Worm (Caenorhabditis elegans) whole organism, L4 larva: ENCODE results near the gene F54D5.24.

Experiments
- D1046.2 ChIP-seq: fragments of 200-800 bp; sonication (Bioruptor generic); IDR thresholded peaks from 2 replicates; pipeline ENCODE4 v1.3.6; 2022; ENCODE audit warnings: missing genetic modification characterization, missing compliant biosample characterization
- F26F4.8 ChIP-seq: fragments of 200-800 bp; sonication (Bioruptor generic); conservative IDR thresholded peaks from 2 replicates; pipeline ENCODE4 v1.3.6; 2022; ENCODE audit warnings: missing genetic modification characterization, missing compliant biosample characterization
- F44E2.7 ChIP-seq: fragments of 200-800 bp; sonication (Bioruptor generic); IDR thresholded peaks from 2 replicates; pipeline ENCODE4 v2.1.2; 2022; ENCODE audit warnings: missing genetic modification characterization, missing compliant biosample characterization
- F49E8.2 ChIP-seq: sonication (generic microtip); optimal IDR thresholded peaks from 2 replicates; lab custom pipeline; 2016; ENCODE audit warnings: missing compliant biosample characterization, mild to moderate bottlenecking, missing genetic modification characterization, borderline replicate concordance
- T26A8.4 ChIP-seq: fragments of 200-800 bp; sonication (Bioruptor generic); IDR thresholded peaks from 2 replicates; pipeline ENCODE4 v1.3.6; 2022; ENCODE audit warnings: missing genetic modification characterization, missing compliant biosample characterization
- Y75B8A.6 ChIP-seq: fragments of 200-800 bp; sonication (Bioruptor generic); IDR thresholded peaks from 2 replicates; pipeline ENCODE4 v1.3.6; 2022; ENCODE audit warnings: missing genetic modification reagents, missing genetic modification characterization, missing compliant biosample characterization
- ZK337.2 ChIP-seq: fragments of 200-800 bp; sonication (Bioruptor generic); IDR thresholded peaks from 2 replicates; pipeline ENCODE4 v1.3.6; 2022; ENCODE audit warnings: missing genetic modification reagents, missing genetic modification characterization, missing compliant biosample characterization
- ama-1 ChIP-seq: fragments of 150-350 bp; optimal IDR thresholded peaks from 2 replicates; lab custom pipeline; 2014; ENCODE audit warnings: inconsistent platforms, mixed read lengths
- arid-1 ChIP-seq: fragments of 200-800 bp; sonication (Bioruptor generic); conservative IDR thresholded peaks from 2 replicates; pipeline ENCODE4 v1.3.6; 2022; ENCODE audit warnings: missing genetic modification reagents, missing genetic modification characterization, missing compliant biosample characterization
- ceh-28 ChIP-seq: fragments of 150-350 bp; optimal IDR thresholded peaks from 2 replicates; lab custom pipeline; 2014; ENCODE audit warnings: missing biosample characterization, missing genetic modification reagents, missing genetic modification characterization
- ceh-32 ChIP-seq: sonication (generic microtip); optimal IDR thresholded peaks from 2 replicates; lab custom pipeline; 2016; ENCODE audit warnings: mild to moderate bottlenecking, missing genetic modification characterization, missing compliant biosample characterization; ENCODE audit not compliant: poor library complexity
- ceh-82 ChIP-seq: sonication (generic microtip); optimal IDR thresholded peaks from 2 replicates; lab custom pipeline; 2017; ENCODE audit warnings: missing biosample characterization, missing genetic modification characterization
- cey-2 ChIP-seq: sonication (generic microtip); optimal IDR thresholded peaks from 3 replicates; lab custom pipeline; 2017; ENCODE audit warnings: missing genetic modification characterization, mild to moderate bottlenecking, missing compliant biosample characterization, antibody characterized with exemption, borderline replicate concordance; ENCODE audit not compliant: insufficient read depth
- ctbp-1 ChIP-seq: fragments of 200-800 bp; sonication (Bioruptor generic); IDR thresholded peaks from 2 replicates; pipeline ENCODE4 v1.3.6; 2022; ENCODE audit warnings: missing genetic modification reagents, missing genetic modification characterization, missing compliant biosample characterization
- daf-12 ChIP-seq: fragments of 150-350 bp; optimal IDR thresholded peaks from 2 replicates; lab custom pipeline; 2014; ENCODE audit warnings: missing biosample characterization, missing genetic modification reagents, missing genetic modification characterization
- daf-16 ChIP-seq, 3 experiments: sonication (generic microtip); optimal IDR thresholded peaks; 2 replicates each; lab custom pipeline; 2016 to 2017; ENCODE audit warnings: missing genetic modification characterization in 3 of 3, missing genetic modification reagents in 3 of 3, mild to moderate bottlenecking in 2 of 3, missing compliant biosample characterization in 2 of 3, missing biosample characterization in 1 of 3, moderate library complexity in 1 of 3
- dmd-6 ChIP-seq: fragments of 200-800 bp; sonication (Bioruptor generic); IDR thresholded peaks from 2 replicates; pipeline ENCODE4 v1.3.6; 2022; ENCODE audit warnings: missing genetic modification reagents, missing genetic modification characterization, missing compliant biosample characterization
- dmd-8 ChIP-seq: fragments of 200-800 bp; sonication (Bioruptor generic); IDR thresholded peaks from 2 replicates; pipeline ENCODE4 v1.3.6; 2022; ENCODE audit warnings: missing genetic modification characterization, missing compliant biosample characterization
- dpl-1 ChIP-seq: fragments of 150-350 bp; optimal IDR thresholded peaks from 2 replicates; lab custom pipeline; 2014; ENCODE audit warnings: missing biosample characterization, missing genetic modification reagents, missing genetic modification characterization
- duxl-1 ChIP-seq: sonication (generic microtip); optimal IDR thresholded peaks from 2 replicates; lab custom pipeline; 2016; ENCODE audit warnings: mild to moderate bottlenecking, missing genetic modification characterization, moderate library complexity, missing compliant biosample characterization; ENCODE audit not compliant: poor library complexity
- egl-27 ChIP-seq: sonication (generic microtip); optimal IDR thresholded peaks from 3 replicates; lab custom pipeline; 2017; ENCODE audit warnings: missing biosample characterization, missing genetic modification reagents, missing genetic modification characterization
- egl-43 ChIP-seq: fragments of 200-800 bp; sonication (Bioruptor generic); IDR thresholded peaks from 2 replicates; pipeline ENCODE4 v1.3.6; 2022; ENCODE audit warnings: missing genetic modification reagents, missing genetic modification characterization, missing compliant biosample characterization
- gei-8 ChIP-seq: fragments of 200-800 bp; sonication (Bioruptor generic); optimal IDR thresholded peaks from 2 replicates; lab custom pipeline; 2018; ENCODE audit warnings: mild to moderate bottlenecking, missing genetic modification characterization, missing compliant biosample characterization
- hlh-30 ChIP-seq: sonication (generic microtip); optimal IDR thresholded peaks from 2 replicates; lab custom pipeline; 2017; ENCODE audit warnings: antibody characterized with exemption, mild to moderate bottlenecking, missing genetic modification characterization, missing compliant biosample characterization; ENCODE audit not compliant: insufficient read depth
- lim-7 ChIP-seq: fragments of 200-800 bp; sonication (Bioruptor generic); IDR thresholded peaks from 2 replicates; pipeline ENCODE4 v1.3.6; 2022; ENCODE audit warnings: missing genetic modification characterization, missing compliant biosample characterization
- lin-1 ChIP-seq: fragments of 200-800 bp; sonication (Bioruptor generic); IDR thresholded peaks from 2 replicates; pipeline ENCODE4 v1.3.6; 2022; ENCODE audit warnings: missing genetic modification reagents, missing genetic modification characterization, missing compliant biosample characterization
- lin-15B ChIP-seq: fragments of 150-350 bp; sonication (generic microtip); optimal IDR thresholded peaks from 3 replicates; lab custom pipeline; 2014; ENCODE audit warnings: missing biosample characterization, missing genetic modification characterization
- lin-29 ChIP-seq: fragments of 200-800 bp; sonication (Bioruptor generic); IDR thresholded peaks from 2 replicates; pipeline ENCODE4 v1.3.6; 2022; ENCODE audit warnings: missing genetic modification reagents, missing genetic modification characterization, missing compliant biosample characterization
- lin-38 ChIP-seq: fragments of 200-800 bp; sonication (Bioruptor generic); IDR thresholded peaks from 2 replicates; pipeline ENCODE4 v1.3.6; 2022; ENCODE audit warnings: missing genetic modification reagents, missing genetic modification characterization, missing compliant biosample characterization
- lir-3 ChIP-seq: sonication (generic microtip); optimal IDR thresholded peaks from 2 replicates; lab custom pipeline; 2016; ENCODE audit warnings: mild to moderate bottlenecking, missing genetic modification characterization, missing compliant biosample characterization
- lsy-2 ChIP-seq, 2 experiments: fragments of 150-350 bp in 1 of 2; sonication (generic microtip) in 1 of 2; optimal IDR thresholded peaks; 2 replicates each; lab custom pipeline; 2014 to 2017; ENCODE audit warnings: missing biosample characterization in 2 of 2, missing genetic modification characterization in 2 of 2
- madf-9 ChIP-seq: fragments of 200-800 bp; sonication (Bioruptor generic); conservative IDR thresholded peaks from 2 replicates; pipeline ENCODE4 v1.3.6; 2022; ENCODE audit warnings: missing genetic modification reagents, missing genetic modification characterization, missing compliant biosample characterization
- mdl-1 ChIP-seq, 2 experiments: fragments of 150-350 bp in 1 of 2; sonication (generic microtip) in 1 of 2; optimal IDR thresholded peaks; 2 replicates each; lab custom pipeline; 2014 to 2017; ENCODE audit warnings: missing biosample characterization in 2 of 2, missing genetic modification characterization in 2 of 2
- mes-2 ChIP-seq: sonication (generic microtip); optimal IDR thresholded peaks from 2 replicates; lab custom pipeline; 2016; ENCODE audit warnings: missing genotype, mild to moderate bottlenecking, missing genetic modification characterization, missing compliant biosample characterization; ENCODE audit not compliant: poor library complexity, severe bottlenecking
- mxl-3 ChIP-seq: fragments of 200-800 bp; sonication (Bioruptor generic); optimal IDR thresholded peaks from 2 replicates; lab custom pipeline; 2018; ENCODE audit warnings: mild to moderate bottlenecking, missing genetic modification characterization, missing compliant biosample characterization
- nhr-11 ChIP-seq: fragments of 150-350 bp; optimal IDR thresholded peaks from 2 replicates; lab custom pipeline; 2014; ENCODE audit warnings: missing biosample characterization, missing genetic modification characterization
- nhr-111 ChIP-seq: fragments of 200-800 bp; sonication (Bioruptor generic); optimal IDR thresholded peaks from 2 replicates; lab custom pipeline; 2018; ENCODE audit warnings: mild to moderate bottlenecking, missing genetic modification characterization, missing compliant biosample characterization
- nhr-28 ChIP-seq: fragments of 150-350 bp; optimal IDR thresholded peaks from 2 replicates; lab custom pipeline; 2014; ENCODE audit warnings: missing biosample characterization, missing genetic modification characterization
- nhr-42 ChIP-seq: fragments of 200-800 bp; sonication (Bioruptor generic); IDR thresholded peaks from 2 replicates; pipeline ENCODE4 v1.3.6; 2022; ENCODE audit warnings: missing genetic modification characterization, missing compliant biosample characterization
- nhr-6 ChIP-seq: fragments of 150-350 bp; optimal IDR thresholded peaks from 2 replicates; lab custom pipeline; 2014; ENCODE audit warnings: missing biosample characterization, missing genetic modification characterization
- pha-4 ChIP-seq, 2 experiments: fragments of 150-350 bp in 1 of 2; fragments of 200-800 bp in 1 of 2; sonication (Bioruptor generic) in 1 of 2; IDR thresholded peaks in 1 of 2; optimal IDR thresholded peaks in 1 of 2; 2 replicates each; pipeline versions ENCODE4 v1.3.6 to Lab custom; 2014 to 2022; ENCODE audit warnings: missing genetic modification characterization in 2 of 2, missing genetic modification reagents in 2 of 2, missing biosample characterization in 1 of 2, missing compliant biosample characterization in 1 of 2
- snpc-4 ChIP-seq: fragments of 150-350 bp; optimal IDR thresholded peaks from 2 replicates; lab custom pipeline; 2014; ENCODE audit warnings: missing biosample characterization, missing genetic modification characterization
- spr-3 ChIP-seq: fragments of 200-800 bp; sonication (Bioruptor generic); optimal IDR thresholded peaks from 2 replicates; lab custom pipeline; 2018; ENCODE audit warnings: mild to moderate bottlenecking, missing genetic modification characterization, missing compliant biosample characterization
- zag-1 ChIP-seq: fragments of 150-350 bp; optimal IDR thresholded peaks from 2 replicates; lab custom pipeline; 2014; ENCODE audit warnings: missing biosample characterization, missing genetic modification characterization
- zip-2 ChIP-seq: fragments of 150-350 bp; optimal IDR thresholded peaks from 2 replicates; lab custom pipeline; 2014; ENCODE audit warnings: missing biosample characterization, missing genetic modification characterization
- ztf-11 ChIP-seq: fragments of 150-350 bp; optimal IDR thresholded peaks from 2 replicates; lab custom pipeline; 2014; ENCODE audit warnings: missing biosample characterization, missing genetic modification characterization
- ztf-7 ChIP-seq: fragments of 150-350 bp; optimal IDR thresholded peaks from 2 replicates; lab custom pipeline; 2014; ENCODE audit warnings: missing biosample characterization, missing genetic modification characterization

Gene F54D5.24

DNA sequence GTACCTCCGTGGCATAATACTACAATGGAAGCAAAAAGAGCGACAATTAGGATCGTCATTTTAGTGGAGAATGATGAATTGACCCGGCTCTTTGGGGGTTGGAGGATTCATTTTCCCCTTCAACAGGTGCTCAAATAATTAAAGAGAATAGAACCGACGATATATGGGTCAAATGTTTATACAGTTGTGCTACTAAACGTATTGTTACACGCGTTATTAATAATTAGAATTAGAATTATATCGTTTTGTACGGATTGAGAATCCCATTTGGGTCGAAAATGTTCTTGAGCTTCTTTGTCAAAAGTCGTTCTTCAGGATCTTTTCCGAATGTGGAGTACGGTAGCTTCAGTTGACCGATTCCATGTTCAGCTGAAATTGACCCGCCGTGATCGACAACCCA lies 17.0 kb upstream of the F54D5.24 start, which contains the start of gene Y62F5A.9:
Gene Y62F5A.9, minus strand, starts transcription at position 101 of the 400 bp plus-strand sequence.
- TF ChIP-seq egl-27 (tag; lab: Kevin White, UChicago) (no peak), madf-9 (GFP tag; lab: Robert Waterston, UW) (no peak), lim-7 (GFP tag; lab: Robert Waterston, UW) (0 out of 2 replicates have a peak, but pooled peaks have one; percentile 10), ctbp-1 (no peak), daf-16 (GFP tag; optimal IDR thresholded peaks at IDR 0.05; lab: Kevin White, UChicago) (no peak), daf-16 (tag; optimal IDR thresholded peaks at IDR 0.05; lab: Kevin White, UChicago) (peak; percentile 32), pha-4 (GFP tag; IDR thresholded peaks at IDR 0.05; lab: Robert Waterston, UW) (no peak), pha-4 (tag; optimal IDR thresholded peaks at IDR 0.05; lab: Kevin White, UChicago) (no peak), ztf-7 (tag; lab: Kevin White, UChicago) (no peak), lir-3 (tag; lab: Kevin White, UChicago) (no peak), spr-3 (GFP tag; lab: Kevin White, UChicago) (no peak), F44E2.7 (GFP tag; lab: Robert Waterston, UW) (no peak), lin-15B (no peak), mdl-1 (tag; optimal IDR thresholded peaks at IDR 0.05; lab: Kevin White, UChicago) (no peak), zag-1 (tag; lab: Kevin White, UChicago) (no peak), duxl-1 (no peak), ama-1 (lab: Kevin White, UChicago) (no peak), dmd-6 (GFP tag; lab: Robert Waterston, UW) (no peak), nhr-11 (tag; lab: Kevin White, UChicago) (no peak), hlh-30 (tag; lab: Kevin White, UChicago) (no peak), egl-43 (GFP tag; lab: Robert Waterston, UW) (no peak), dmd-8 (GFP tag; lab: Robert Waterston, UW) (0 out of 2 replicates have a peak, but pooled peaks have one; percentile 5), lin-29 (GFP tag; lab: Robert Waterston, UW) (no peak), cey-2 (tag; lab: Kevin White, UChicago) (no peak), nhr-28 (tag; lab: Kevin White, UChicago) (no peak)

DNA sequence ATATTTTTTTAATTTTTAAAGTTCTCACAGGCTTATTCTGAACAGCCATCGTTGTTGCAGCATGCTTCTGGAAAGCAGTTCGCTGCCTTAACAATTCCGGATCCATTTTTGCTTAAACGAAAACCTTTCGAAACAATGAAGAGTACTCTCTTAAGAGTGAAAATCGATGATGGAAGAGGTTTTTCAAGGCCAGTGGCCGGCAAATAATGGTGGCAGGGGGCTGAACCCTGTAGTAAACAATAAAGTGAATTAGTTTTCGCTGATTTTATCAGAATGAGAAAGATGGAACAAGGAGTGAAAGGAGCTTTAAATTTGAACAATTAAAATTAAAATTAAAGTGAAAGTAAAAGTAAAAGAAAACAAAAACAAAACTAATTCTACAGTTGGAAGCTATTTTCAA lies 13.4 kb upstream of the F54D5.24 start, which contains the start of gene gtf-2E2:
Gene gtf-2E2, minus strand, starts transcription at position 111 of the 400 bp plus-strand sequence.
- TF ChIP-seq lsy-2 (tag; optimal IDR thresholded peaks at IDR 0.05; lab: Kevin White, UChicago) (peak in 1 of 2 experiments; percentile 61), pha-4 (GFP tag; IDR thresholded peaks at IDR 0.05; lab: Robert Waterston, UW) (no peak), pha-4 (tag; optimal IDR thresholded peaks at IDR 0.05; lab: Kevin White, UChicago) (no peak), dmd-6 (GFP tag; lab: Robert Waterston, UW) (no peak), nhr-42 (GFP tag; lab: Robert Waterston, UW) (no peak), gei-8 (no peak), zip-2 (tag; lab: Kevin White, UChicago) (no peak), mes-2 (tag; lab: Kevin White, UChicago) (peak; percentile 82), ama-1 (lab: Kevin White, UChicago) (peak; percentile 32), D1046.2 (no peak), T26A8.4 (no peak), F26F4.8 (GFP tag; lab: Robert Waterston, UW) (no peak), mxl-3 (GFP tag; lab: Kevin White, UChicago) (no peak), nhr-111 (GFP tag; lab: Kevin White, UChicago) (no peak), hlh-30 (tag; lab: Kevin White, UChicago) (peak; percentile 6), Y75B8A.6 (GFP tag; lab: Robert Waterston, UW) (no peak), nhr-6 (tag; lab: Kevin White, UChicago) (peak; percentile 3), nhr-28 (tag; lab: Kevin White, UChicago) (peak; percentile 11), nhr-11 (tag; lab: Kevin White, UChicago) (no peak), F49E8.2 (tag; lab: Kevin White, UChicago) (no peak), ceh-32 (tag; lab: Kevin White, UChicago) (no peak), ceh-28 (tag; lab: Kevin White, UChicago) (peak; percentile 47), dpl-1 (GFP tag; lab: Kevin White, UChicago) (peak; percentile 34), arid-1 (GFP tag; lab: Robert Waterston, UW) (peak; percentile 42; the same call in 1 of the 2 replicates), snpc-4 (tag; lab: Kevin White, UChicago) (no peak), ztf-11 (tag; lab: Kevin White, UChicago) (no peak), ZK337.2 (no peak), ceh-82 (no peak), lin-1 (no peak), daf-16 (GFP tag; optimal IDR thresholded peaks at IDR 0.05; lab: Kevin White, UChicago) (no peak), daf-16 (tag; optimal IDR thresholded peaks at IDR 0.05; lab: Kevin White, UChicago) (peak; percentile 68), daf-12 (tag; lab: Kevin White, UChicago) (no peak), lin-38 (GFP tag; lab: Robert Waterston, UW) (peak; percentile 18; the same call in 1 of the 2 replicates)
